Fruit fly (Drosophila melanogaster): Measurements from ENCODE around the gene Yip1d1.

Yip1d1 gene

DNA sequence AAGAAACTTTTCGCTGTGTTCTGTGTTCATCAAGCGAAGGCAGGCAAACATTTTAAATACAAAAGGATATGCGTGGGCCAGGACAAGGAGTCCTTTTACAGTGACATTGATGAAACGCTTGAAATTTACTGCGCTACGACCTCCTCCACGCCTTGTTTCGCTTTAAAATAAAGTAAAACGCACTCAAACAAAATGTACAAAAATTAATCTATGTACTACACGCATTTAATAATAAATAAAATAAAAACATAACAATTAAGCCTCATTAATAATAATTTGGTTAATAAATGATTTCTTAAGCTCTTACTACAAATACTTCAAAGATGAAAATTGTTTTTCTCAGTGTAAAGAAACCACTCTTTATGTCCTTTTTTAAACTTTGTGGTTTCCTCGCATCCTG, 15.4 kb downstream of the Yip1d1 start:
- TF ChIP-seq brk (GFP tag; optimal IDR thresholded peaks at IDR 0.05) (no peak), Hr83 (GFP tag; optimal IDR thresholded peaks at IDR 0.05; ENCODE audit: poor library complexity, severe bottlenecking) (no peak), Rel (GFP tag; optimal IDR thresholded peaks at IDR 0.05) (no peak), Rel (tag; optimal IDR thresholded peaks at IDR 0.05) (no peak), dl (GFP tag; optimal IDR thresholded peaks at IDR 0.05; ENCODE audit: insufficient read depth in 1 of 2, partially characterized antibody in 2 of 2) (no peak), sage (GFP tag; optimal IDR thresholded peaks at IDR 0.05) (no peak)

DNA sequence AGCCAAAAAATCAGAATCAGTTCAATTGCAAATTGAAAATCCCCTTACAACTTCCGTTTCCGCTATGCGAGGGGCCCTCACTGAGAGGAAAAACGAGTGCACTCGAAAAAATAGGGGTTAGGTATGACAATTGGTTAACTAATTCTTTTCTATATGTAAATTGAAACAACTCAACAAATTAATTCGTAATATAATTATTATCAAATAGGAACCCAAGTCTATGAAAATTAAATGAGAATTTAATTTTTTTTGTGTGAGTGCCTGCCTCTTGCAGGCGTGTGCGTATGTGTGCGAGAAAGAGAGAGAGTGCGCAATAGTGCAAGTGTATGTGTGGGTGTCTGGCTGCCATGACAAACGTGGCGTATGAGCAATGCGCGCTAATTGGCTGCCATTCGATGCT, 18.3 kb downstream of the Yip1d1 start:
- TF ChIP-seq foxo (GFP tag; optimal IDR thresholded peaks at IDR 0.05) (peak in 1 of 2 experiments; percentile 29), ey (GFP tag; optimal IDR thresholded peaks at IDR 0.05) (peak; percentile 20), psq (GFP tag; optimal IDR thresholded peaks at IDR 0.05) (no peak), Myc (optimal IDR thresholded peaks at IDR 0.05) (no peak), h (GFP tag; optimal IDR thresholded peaks at IDR 0.05) (no peak), tai (GFP tag; optimal IDR thresholded peaks at IDR 0.05) (no peak), Sp1 (GFP tag; optimal IDR thresholded peaks at IDR 0.05) (no peak), Jra (GFP tag; optimal IDR thresholded peaks at IDR 0.05) (no peak), GATAd (GFP tag; optimal IDR thresholded peaks at IDR 0.05) (no peak), Dfd (GFP tag; optimal IDR thresholded peaks at IDR 0.05) (no peak), brk (GFP tag; optimal IDR thresholded peaks at IDR 0.05) (no peak), OdsH (GFP tag; optimal IDR thresholded peaks at IDR 0.05) (no peak), pan (optimal IDR thresholded peaks at IDR 0.05) (no peak), CG32264 (GFP tag; optimal IDR thresholded peaks at IDR 0.05) (no peak), fru (GFP tag; optimal IDR thresholded peaks at IDR 0.05) (peak; percentile 5)

DNA sequence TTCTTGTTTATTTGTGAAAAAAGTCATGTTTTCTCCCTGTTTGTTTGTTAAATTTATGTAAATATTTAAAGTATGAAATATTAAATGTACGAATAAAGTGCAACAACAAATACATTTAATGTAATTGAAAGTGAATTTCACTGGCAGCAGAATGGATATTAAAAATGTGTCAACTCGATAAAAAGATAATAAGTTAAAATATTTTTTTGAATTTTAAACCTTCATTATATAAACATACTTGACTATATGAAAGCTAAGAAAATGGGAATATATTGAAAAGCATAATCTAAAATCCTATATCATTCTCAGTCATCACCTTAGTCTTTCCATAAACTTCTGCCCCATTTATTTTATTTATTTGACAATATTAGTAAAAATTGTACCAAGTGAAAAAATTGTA, 21.9 kb downstream of the Yip1d1 start, which contains the start of gene Vha68-3:
TSS of gene Vha68-3 (plus strand) at position 301 of the 400 bp plus-strand sequence.
- no peak for TF ChIP-seq ey (GFP tag; optimal IDR thresholded peaks at IDR 0.05)
- no peak for TF ChIP-seq Jra (GFP tag; optimal IDR thresholded peaks at IDR 0.05)
- TF ChIP-seq Sp1 (GFP tag; optimal IDR thresholded peaks at IDR 0.05) = no peak
- TF ChIP-seq dsf (GFP tag; optimal IDR thresholded peaks at IDR 0.05; ENCODE audit: borderline replicate concordance) = no peak
- TF ChIP-seq CG9705 (GFP tag; optimal IDR thresholded peaks at IDR 0.05) = no peak
- TF ChIP-seq Myc (optimal IDR thresholded peaks at IDR 0.05) = no peak
- TF ChIP-seq sage (GFP tag; optimal IDR thresholded peaks at IDR 0.05) = no peak
- TF ChIP-seq GATAd (GFP tag; optimal IDR thresholded peaks at IDR 0.05) = no peak
- TF ChIP-seq pan (optimal IDR thresholded peaks at IDR 0.05) = no peak
- TF ChIP-seq Vsx2 (GFP tag; optimal IDR thresholded peaks at IDR 0.05; ENCODE audit: partially characterized antibody) = no peak
- TF ChIP-seq fru (GFP tag; optimal IDR thresholded peaks at IDR 0.05) = no peak
- TF ChIP-seq tai (GFP tag; optimal IDR thresholded peaks at IDR 0.05) = no peak
- TF ChIP-seq CG32264 (GFP tag; optimal IDR thresholded peaks at IDR 0.05) = no peak
- TF ChIP-seq Dfd (GFP tag; optimal IDR thresholded peaks at IDR 0.05) = no peak
- no peak for TF ChIP-seq jim (GFP tag; optimal IDR thresholded peaks at IDR 0.05)
- no peak for TF ChIP-seq Hnf4 (GFP tag; optimal IDR thresholded peaks at IDR 0.05)

DNA sequence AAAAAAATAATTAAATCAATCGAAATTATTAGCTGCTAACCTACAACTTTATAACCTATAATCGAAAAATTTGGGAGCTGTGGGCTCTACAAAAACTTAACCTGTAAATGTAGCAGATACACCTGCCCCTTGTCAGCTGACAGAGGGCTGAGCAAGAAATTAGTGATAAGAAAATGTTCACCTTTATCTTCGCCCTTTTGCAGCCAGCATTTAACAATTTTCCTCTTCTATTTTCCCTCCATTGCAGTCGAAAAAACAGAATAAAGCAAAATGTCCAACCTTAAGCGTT, 25.1 kb downstream of the Yip1d1 start:
- TF ChIP-seq usp (GFP tag; optimal IDR thresholded peaks at IDR 0.05) = no peak
- no peak for TF ChIP-seq dmrt93B (GFP tag; optimal IDR thresholded peaks at IDR 0.05)
- no peak for TF ChIP-seq Dif (GFP tag; optimal IDR thresholded peaks at IDR 0.05; ENCODE audit: partially characterized antibody)
- no peak for TF ChIP-seq jim (GFP tag; optimal IDR thresholded peaks at IDR 0.05)
- no peak for TF ChIP-seq rgr (GFP tag; optimal IDR thresholded peaks at IDR 0.05)
- no peak for TF ChIP-seq Rel (GFP tag; optimal IDR thresholded peaks at IDR 0.05)
- TF ChIP-seq Rel (tag; optimal IDR thresholded peaks at IDR 0.05) = no peak
- no peak for TF ChIP-seq Jra (GFP tag; optimal IDR thresholded peaks at IDR 0.05)
- no peak for TF ChIP-seq pan (optimal IDR thresholded peaks at IDR 0.05)
- no peak for TF ChIP-seq Abd-B (GFP tag; optimal IDR thresholded peaks at IDR 0.05)
- TF ChIP-seq N (GFP tag; optimal IDR thresholded peaks at IDR 0.05) = no peak
- TF ChIP-seq Hnf4 (GFP tag; optimal IDR thresholded peaks at IDR 0.05) = no peak
- TF ChIP-seq CG32264 (GFP tag; optimal IDR thresholded peaks at IDR 0.05) = no peak
- TF ChIP-seq foxo (GFP tag; optimal IDR thresholded peaks at IDR 0.05) = no peak
- no peak for TF ChIP-seq Vsx2 (GFP tag; optimal IDR thresholded peaks at IDR 0.05; ENCODE audit: partially characterized antibody)
- TF ChIP-seq CrebA (GFP tag; optimal IDR thresholded peaks at IDR 0.05; ENCODE audit: borderline replicate concordance) = no peak
- TF ChIP-seq woc (GFP tag; optimal IDR thresholded peaks at IDR 0.05) = no peak
- no peak for TF ChIP-seq h (GFP tag; optimal IDR thresholded peaks at IDR 0.05)
- no peak for TF ChIP-seq lola (GFP tag; optimal IDR thresholded peaks at IDR 0.05)
- no peak for TF ChIP-seq sage (GFP tag; optimal IDR thresholded peaks at IDR 0.05)
